Worm (Caenorhabditis elegans) whole organism, L1 larva: ENCODE data around the gene cpt-3.

Source experiments
- C34B4.2 ChIP-seq: sonication (generic microtip); optimal IDR thresholded peaks from 2 replicates; lab custom pipeline; 2017; ENCODE audit warnings: mild to moderate bottlenecking, missing genetic modification characterization, missing compliant biosample characterization
- F16B12.6 ChIP-seq: fragments of 150-350 bp; optimal IDR thresholded peaks from 2 replicates; lab custom pipeline; 2014; ENCODE audit warnings: missing biosample characterization, missing genetic modification characterization
- Y116A8C.19 ChIP-seq: sonication (generic microtip); optimal IDR thresholded peaks from 2 replicates; lab custom pipeline; 2016; ENCODE audit warnings: missing compliant biosample characterization, missing genetic modification characterization, borderline replicate concordance
- aha-1 ChIP-seq: fragments of 150-350 bp; optimal IDR thresholded peaks from 2 replicates; lab custom pipeline; 2014; ENCODE audit warnings: missing biosample characterization, missing genetic modification characterization
- aly-2 ChIP-seq: fragments of 150-350 bp; optimal IDR thresholded peaks from 2 replicates; lab custom pipeline; 2014; ENCODE audit warnings: missing biosample characterization, missing genetic modification characterization
- blmp-1 ChIP-seq: fragments of 150-350 bp; optimal IDR thresholded peaks from 2 replicates; lab custom pipeline; 2014; ENCODE audit warnings: missing biosample characterization, missing genetic modification characterization
- ceh-8 ChIP-seq: fragments of 200-800 bp; sonication (Bioruptor generic); optimal IDR thresholded peaks from 2 replicates; lab custom pipeline; 2018; ENCODE audit warnings: mild to moderate bottlenecking, missing genetic modification characterization, moderate library complexity, missing compliant biosample characterization
- ceh-82 ChIP-seq, 3 experiments: fragments of 150-350 bp in 1 of 3; sonication (generic microtip) in 2 of 3; optimal IDR thresholded peaks; 2 replicates each; lab custom pipeline; 2014 to 2017; ENCODE audit warnings: missing biosample characterization in 3 of 3, missing genetic modification characterization in 3 of 3
- ceh-88 ChIP-seq: fragments of 200-800 bp; sonication (Bioruptor generic); IDR thresholded peaks from 2 replicates; pipeline ENCODE4 v1.3.6; 2022; ENCODE audit warnings: missing genetic modification characterization, missing compliant biosample characterization
- egl-13 ChIP-seq: sonication (generic microtip); optimal IDR thresholded peaks from 2 replicates; lab custom pipeline; 2016; ENCODE audit warnings: missing genotype, missing genetic modification reagents, missing genetic modification characterization, missing compliant biosample characterization
- egl-27 ChIP-seq, 2 experiments: fragments of 150-350 bp in 1 of 2; sonication (generic microtip); optimal IDR thresholded peaks; 3 replicates each; lab custom pipeline; 2017 to 2018; ENCODE audit warnings: missing biosample characterization in 2 of 2, missing genetic modification characterization in 2 of 2, missing genetic modification reagents in 2 of 2
- elt-2 ChIP-seq: sonication (generic microtip); optimal IDR thresholded peaks from 2 replicates; lab custom pipeline; 2016; ENCODE audit warnings: missing genetic modification characterization, mild to moderate bottlenecking, inconsistent platforms, missing compliant biosample characterization, missing genetic modification reagents
- hlh-4 ChIP-seq: sonication (generic microtip); optimal IDR thresholded peaks from 2 replicates; lab custom pipeline; 2016; ENCODE audit warnings: mild to moderate bottlenecking, missing genetic modification characterization, missing compliant biosample characterization
- hpl-2 ChIP-seq: fragments of 150-350 bp; optimal IDR thresholded peaks from 2 replicates; lab custom pipeline; 2014; ENCODE audit warnings: missing biosample characterization, missing genetic modification reagents, missing genetic modification characterization
- lin-13 ChIP-seq: fragments of 150-350 bp; optimal IDR thresholded peaks from 2 replicates; lab custom pipeline; 2014; ENCODE audit warnings: missing biosample characterization, missing genetic modification reagents, missing genetic modification characterization
- nhr-19 ChIP-seq: fragments of 200-800 bp; sonication (Bioruptor generic); conservative IDR thresholded peaks from 2 replicates; pipeline ENCODE4 v1.3.6; 2022; ENCODE audit warnings: missing genetic modification characterization, missing compliant biosample characterization
- nhr-47 ChIP-seq: sonication (generic microtip); optimal IDR thresholded peaks from 2 replicates; lab custom pipeline; 2016; ENCODE audit warnings: mild to moderate bottlenecking, missing genetic modification characterization, moderate library complexity, missing compliant biosample characterization
- nhr-84 ChIP-seq: sonication (generic microtip); optimal IDR thresholded peaks from 2 replicates; lab custom pipeline; 2017; ENCODE audit warnings: missing biosample characterization, missing genetic modification characterization
- nhr-85 ChIP-seq: sonication (generic microtip); peaks from one replicate; lab custom pipeline; 2016; ENCODE audit warnings: missing genetic modification characterization, inconsistent platforms, missing compliant biosample characterization
- nhr-90 ChIP-seq: sonication (generic microtip); optimal IDR thresholded peaks from 2 replicates; lab custom pipeline; 2016; ENCODE audit warnings: mild to moderate bottlenecking, missing genetic modification characterization, missing compliant biosample characterization; ENCODE audit not compliant: poor library complexity
- rnt-1 ChIP-seq: sonication (generic microtip); optimal IDR thresholded peaks from 2 replicates; lab custom pipeline; 2016; ENCODE audit warnings: mild to moderate bottlenecking, missing genetic modification characterization, moderate library complexity, missing compliant biosample characterization
- sox-4 ChIP-seq: sonication (generic microtip); optimal IDR thresholded peaks from 2 replicates; lab custom pipeline; 2016; ENCODE audit warnings: missing genetic modification characterization, missing compliant biosample characterization
- sptf-1 ChIP-seq: fragments of 150-350 bp; optimal IDR thresholded peaks from 2 replicates; lab custom pipeline; 2014; ENCODE audit warnings: missing biosample characterization, missing genetic modification characterization
- unc-30 ChIP-seq: sonication (generic microtip); optimal IDR thresholded peaks from 2 replicates; lab custom pipeline; 2017; ENCODE audit warnings: missing biosample characterization, missing genetic modification characterization
- vab-15 ChIP-seq: sonication (generic microtip); optimal IDR thresholded peaks from 2 replicates; lab custom pipeline; 2017; ENCODE audit warnings: missing genotype, mild to moderate bottlenecking, missing genetic modification characterization, missing compliant biosample characterization
- zip-4 ChIP-seq: fragments of 200-800 bp; sonication (Bioruptor generic); optimal IDR thresholded peaks from 2 replicates; lab custom pipeline; 2018; ENCODE audit warnings: mild to moderate bottlenecking, missing genetic modification characterization, moderate library complexity, missing compliant biosample characterization

cpt-3 gene

ce11 chrIII:2133928-2134327, 51.3 kb downstream of the cpt-3 start:
- TF ChIP-seq blmp-1 (tag; lab: Kevin White, UChicago): no peak
- TF ChIP-seq nhr-90 (tag; lab: Kevin White, UChicago): no peak
- TF ChIP-seq lin-13 (GFP tag; lab: Kevin White, UChicago): no peak
- TF ChIP-seq C34B4.2 (tag; lab: Kevin White, UChicago): no peak
- TF ChIP-seq nhr-85 (tag; lab: Kevin White, UChicago): no peak
- TF ChIP-seq egl-13 (tag; lab: Kevin White, UChicago): no peak
- no peak for TF ChIP-seq sptf-1
- no peak for TF ChIP-seq vab-15 (tag; lab: Kevin White, UChicago)
- no peak for TF ChIP-seq zip-4 (GFP tag; lab: Kevin White, UChicago)
- no peak for TF ChIP-seq F16B12.6 (tag; lab: Kevin White, UChicago)
- TF ChIP-seq hlh-4 (tag; lab: Kevin White, UChicago): no peak
- TF ChIP-seq rnt-1: no peak
- TF ChIP-seq nhr-84 (tag; lab: Kevin White, UChicago): no peak
- TF ChIP-seq, all 84 proteins: peak for 0

- TF ChIP-seq rnt-1: no peak
- no peak for TF ChIP-seq hpl-2 (GFP tag; lab: Kevin White, UChicago)
- TF ChIP-seq nhr-19: no peak
- TF ChIP-seq unc-30 (tag; lab: Kevin White, UChicago): no peak
- TF ChIP-seq Y116A8C.19 (tag; lab: Kevin White, UChicago): no peak
- TF ChIP-seq lin-13 (GFP tag; lab: Kevin White, UChicago): no peak
- TF ChIP-seq ceh-82 (tag; optimal IDR thresholded peaks at IDR 0.05; lab: Kevin White, UChicago): no peak
- TF ChIP-seq egl-27 (tag; optimal IDR thresholded peaks at IDR 0.05; lab: Kevin White, UChicago): no peak
- no peak for TF ChIP-seq nhr-47 (tag; lab: Kevin White, UChicago)
- no peak for TF ChIP-seq sox-4 (tag; lab: Kevin White, UChicago)
- no peak for TF ChIP-seq aha-1 (tag; lab: Kevin White, UChicago)
- TF ChIP-seq aly-2 (tag; lab: Kevin White, UChicago): no peak
- no peak for TF ChIP-seq C34B4.2 (tag; lab: Kevin White, UChicago)
- no peak for TF ChIP-seq ceh-88 (GFP tag; lab: Robert Waterston, UW)
- no peak for TF ChIP-seq ceh-8 (GFP tag; lab: Kevin White, UChicago)
- TF ChIP-seq elt-2 (tag; lab: Kevin White, UChicago): no peak
Measured at ce11 chrIII:2137490-2137889, 54.9 kb downstream of the cpt-3 start.
